Fruit fly (Drosophila melanogaster) whole organism, embryonic: ENCODE measurements around the gene dnc.

Experiments used
- Adf1 ChIP-seq: fragments of 200-800 bp; sonication (Bioruptor generic); IDR thresholded peaks from 2 replicates; pipeline ENCODE4 v1.3.6; 2022; ENCODE audit warnings: missing biosample characterization, missing genetic modification characterization
- CG12071 ChIP-seq: fragments of 200-800 bp; sonication (Bioruptor generic); optimal IDR thresholded peaks from 3 replicates; lab custom pipeline; 2018; ENCODE audit warnings: missing biosample characterization, mild to moderate bottlenecking, missing genetic modification characterization
- CG12104 ChIP-seq: fragments of 200-800 bp; sonication (Bioruptor generic); optimal IDR thresholded peaks from 3 replicates; lab custom pipeline; 2016; ENCODE audit warnings: missing biosample characterization, missing genetic modification characterization
- CG12769 ChIP-seq: fragments of 200-800 bp; sonication (Bioruptor generic); optimal IDR thresholded peaks from 2 replicates; lab custom pipeline; 2019; ENCODE audit warnings: missing biosample characterization, mild to moderate bottlenecking, missing genetic modification characterization, moderate library complexity
- CG13894 ChIP-seq: fragments of 200-800 bp; sonication (Bioruptor generic); optimal IDR thresholded peaks from 3 replicates; lab custom pipeline; 2018; ENCODE audit warnings: missing biosample characterization, mild to moderate bottlenecking, missing genetic modification characterization, moderate library complexity
- CG14710 ChIP-seq: fragments of 200-800 bp; sonication (Bioruptor generic); optimal IDR thresholded peaks from 3 replicates; lab custom pipeline; 2019; ENCODE audit warnings: missing biosample characterization, mild to moderate bottlenecking, missing genetic modification characterization, moderate library complexity
- CG15696 ChIP-seq: fragments of 200-800 bp; sonication (Bioruptor generic); optimal IDR thresholded peaks from 2 replicates; lab custom pipeline; 2019; ENCODE audit warnings: missing biosample characterization, mild to moderate bottlenecking, missing genetic modification characterization, moderate library complexity
- CG17361 ChIP-seq: fragments of 200-800 bp; sonication (Bioruptor generic); IDR thresholded peaks from 3 replicates; pipeline ENCODE4 v1.3.6; 2022; ENCODE audit warnings: missing biosample characterization, missing genetic modification characterization
- CG2116 ChIP-seq: fragments of 200-800 bp; sonication (Bioruptor generic); optimal IDR thresholded peaks from 3 replicates; lab custom pipeline; 2018; ENCODE audit warnings: missing biosample characterization, mild to moderate bottlenecking, missing genetic modification characterization
- CG2199 ChIP-seq: fragments of 200-800 bp; sonication (Bioruptor generic); IDR thresholded peaks from 3 replicates; pipeline ENCODE4 v1.3.6; 2022; ENCODE audit warnings: missing biosample characterization, missing genetic modification characterization
- CG31224 ChIP-seq: fragments of 200-800 bp; sonication (Bioruptor generic); IDR thresholded peaks from 2 replicates; pipeline ENCODE4 v1.3.6; 2022; ENCODE audit warnings: missing biosample characterization, missing genetic modification characterization
- CG31441 ChIP-seq: fragments of 200-800 bp; sonication (Bioruptor generic); IDR thresholded peaks from 2 replicates; pipeline ENCODE4 v1.3.6; 2022; ENCODE audit warnings: missing biosample characterization, missing genetic modification characterization
- CG32532 ChIP-seq: fragments of 200-800 bp; sonication (Bioruptor generic); IDR thresholded peaks from 2 replicates; pipeline ENCODE4 v1.3.6; 2022; ENCODE audit warnings: missing biosample characterization, missing genetic modification characterization
- CG4360 ChIP-seq: fragments of 200-800 bp; sonication (Bioruptor generic); IDR thresholded peaks from 2 replicates; pipeline ENCODE4 v1.3.6; 2022; ENCODE audit warnings: missing biosample characterization, missing genetic modification characterization
- CG4730 ChIP-seq: fragments of 200-800 bp; sonication (Bioruptor generic); IDR thresholded peaks from 2 replicates; pipeline ENCODE4 v1.3.6; 2022; ENCODE audit warnings: missing biosample characterization, missing genetic modification characterization
- CG4854 ChIP-seq: fragments of 200-800 bp; sonication (Bioruptor generic); optimal IDR thresholded peaks from 2 replicates; lab custom pipeline; 2016; ENCODE audit warnings: missing biosample characterization, missing genetic modification characterization, inconsistent platforms
- CG6254 ChIP-seq: fragments of 200-800 bp; sonication (Bioruptor generic); optimal IDR thresholded peaks from 3 replicates; lab custom pipeline; 2017; ENCODE audit warnings: mild to moderate bottlenecking, missing biosample characterization, missing genetic modification reagents, missing genetic modification characterization
- CG7271 ChIP-seq: fragments of 200-800 bp; sonication (Bioruptor generic); optimal IDR thresholded peaks from 2 replicates; lab custom pipeline; 2018; ENCODE audit warnings: missing biosample characterization, mild to moderate bottlenecking, missing genetic modification characterization, moderate library complexity
- CG7372 ChIP-seq: fragments of 200-800 bp; sonication (Bioruptor generic); IDR thresholded peaks from 2 replicates; pipeline ENCODE4 v1.3.6; 2022; ENCODE audit warnings: missing biosample characterization, missing genetic modification characterization
- CG7745 ChIP-seq: fragments of 200-800 bp; sonication (Bioruptor generic); optimal IDR thresholded peaks from 2 replicates; lab custom pipeline; 2018; ENCODE audit warnings: missing biosample characterization, mild to moderate bottlenecking, missing genetic modification characterization, moderate library complexity
- CG8388 ChIP-seq: fragments of 200-800 bp; sonication (Bioruptor generic); optimal IDR thresholded peaks from 2 replicates; lab custom pipeline; 2019; ENCODE audit warnings: missing biosample characterization, mild to moderate bottlenecking, missing genetic modification characterization, moderate library complexity
- CG8478 ChIP-seq: fragments of >200 bp; optimal IDR thresholded peaks from 2 replicates; lab custom pipeline; 2018
- CG8765 ChIP-seq: fragments of 200-800 bp; sonication (Bioruptor generic); IDR thresholded peaks from 2 replicates; pipeline ENCODE4 v1.3.6; 2022; ENCODE audit warnings: missing biosample characterization, missing genetic modification characterization
- CG9797 ChIP-seq: fragments of 200-800 bp; sonication (Bioruptor generic); optimal IDR thresholded peaks from 3 replicates; lab custom pipeline; 2018; ENCODE audit warnings: missing biosample characterization, mild to moderate bottlenecking, missing genetic modification characterization
- CG9876 ChIP-seq: fragments of 200-800 bp; sonication (Bioruptor generic); optimal IDR thresholded peaks from 2 replicates; lab custom pipeline; 2016; ENCODE audit warnings: missing biosample characterization, missing genetic modification characterization
- Fer1 ChIP-seq: fragments of 200-800 bp; sonication (Bioruptor generic); optimal IDR thresholded peaks from 2 replicates; lab custom pipeline; 2017; ENCODE audit warnings: missing biosample characterization, mild to moderate bottlenecking, missing genetic modification characterization
- HLH3B ChIP-seq: fragments of 200-800 bp; sonication (Bioruptor generic); IDR thresholded peaks from 2 replicates; pipeline ENCODE4 v1.3.6; 2022; ENCODE audit warnings: missing biosample characterization, missing genetic modification characterization
- HmgD ChIP-seq: fragments of 200-800 bp; sonication (Bioruptor generic); optimal IDR thresholded peaks from 3 replicates; lab custom pipeline; 2016; ENCODE audit warnings: missing biosample characterization, missing genetic modification characterization
- Kr ChIP-seq: fragments of 200-800 bp; sonication (Bioruptor generic); optimal IDR thresholded peaks from 2 replicates; lab custom pipeline; 2017; ENCODE audit warnings: missing biosample characterization, mild to moderate bottlenecking, missing genetic modification characterization
- Oli ChIP-seq: fragments of 200-800 bp; sonication (Bioruptor generic); optimal IDR thresholded peaks from 2 replicates; lab custom pipeline; 2018; ENCODE audit warnings: missing biosample characterization, mild to moderate bottlenecking, missing genetic modification characterization, moderate library complexity
- Opbp ChIP-seq: fragments of 200-800 bp; sonication (Bioruptor generic); IDR thresholded peaks from 3 replicates; pipeline ENCODE4 v1.3.6; 2022; ENCODE audit warnings: missing biosample characterization, missing genetic modification characterization; ENCODE audit not compliant: partially characterized antibody
- Ptx1 ChIP-seq: fragments of 200-800 bp; sonication (Bioruptor generic); IDR thresholded peaks from 2 replicates; pipeline ENCODE4 v1.3.6; 2022; ENCODE audit warnings: missing biosample characterization, missing genetic modification characterization
- Sry-β ChIP-seq: fragments of 200-800 bp; sonication (Bioruptor generic); optimal IDR thresholded peaks from 2 replicates; lab custom pipeline; 2018; ENCODE audit warnings: missing biosample characterization, mild to moderate bottlenecking, missing genetic modification characterization, moderate library complexity
- Xbp1 ChIP-seq: fragments of 200-800 bp; sonication (Bioruptor generic); optimal IDR thresholded peaks from 3 replicates; lab custom pipeline; 2016; ENCODE audit warnings: missing biosample characterization, mild to moderate bottlenecking, missing genetic modification characterization
- YL-1 ChIP-seq: fragments of 200-800 bp; sonication (Bioruptor generic); optimal IDR thresholded peaks from 3 replicates; lab custom pipeline; 2017; ENCODE audit warnings: missing biosample characterization, mild to moderate bottlenecking, missing genetic modification characterization
- al ChIP-seq: fragments of 200-800 bp; sonication (Bioruptor generic); IDR thresholded peaks from 2 replicates; pipeline ENCODE4 v1.3.6; 2022; ENCODE audit warnings: missing biosample characterization, missing genetic modification characterization
- cas ChIP-seq: fragments of 200-800 bp; sonication (Bioruptor generic); IDR thresholded peaks from 2 replicates; pipeline ENCODE4 v1.3.6; 2022; ENCODE audit warnings: missing biosample characterization, missing genetic modification characterization
- cato ChIP-seq: fragments of 200-800 bp; sonication (Bioruptor generic); optimal IDR thresholded peaks from 2 replicates; lab custom pipeline; 2016; ENCODE audit warnings: missing biosample characterization, missing genetic modification characterization, borderline replicate concordance
- cg ChIP-seq: fragments of 200-800 bp; sonication (Bioruptor generic); optimal IDR thresholded peaks from 3 replicates; lab custom pipeline; 2019; ENCODE audit warnings: missing biosample characterization, mild to moderate bottlenecking, missing genetic modification characterization, moderate library complexity
- danr ChIP-seq: fragments of 200-800 bp; sonication (Bioruptor generic); IDR thresholded peaks from 2 replicates; pipeline ENCODE4 v1.3.6; 2022; ENCODE audit warnings: missing biosample characterization, missing genetic modification characterization
- hb ChIP-seq: fragments of 200-800 bp; sonication (Bioruptor generic); IDR thresholded peaks from 3 replicates; pipeline ENCODE4 v1.3.6; 2022; ENCODE audit warnings: missing biosample characterization, missing genetic modification characterization; ENCODE audit not compliant: partially characterized antibody
- hth ChIP-seq: fragments of >200 bp; optimal IDR thresholded peaks from 2 replicates; lab custom pipeline; 2017; ENCODE audit warnings: inconsistent platforms
- ken ChIP-seq: fragments of 200-800 bp; sonication (Bioruptor generic); IDR thresholded peaks from 3 replicates; pipeline ENCODE4 v1.3.6; 2022; ENCODE audit warnings: missing biosample characterization, missing genetic modification characterization
- mam ChIP-seq: fragments of 200-800 bp; sonication (Bioruptor generic); optimal IDR thresholded peaks from 3 replicates; lab custom pipeline; 2016; ENCODE audit warnings: missing biosample characterization, missing genetic modification characterization
- mld ChIP-seq: fragments of 200-800 bp; sonication (Bioruptor generic); IDR thresholded peaks from 3 replicates; pipeline ENCODE4 v1.3.6; 2022; ENCODE audit warnings: missing biosample characterization, missing genetic modification characterization; ENCODE audit not compliant: partially characterized antibody
- prd ChIP-seq, 3 experiments: fragments of >200 bp in 2 of 3; fragments of 200-800 bp in 1 of 3; sonication (Bioruptor generic) in 1 of 3; optimal IDR thresholded peaks in 2 of 3; IDR thresholded peaks in 1 of 3; 2 replicates in 2 of 3; 3 replicates in 1 of 3; pipeline versions ENCODE4 v1.3.6 to Lab custom; 2017 to 2022; ENCODE audit warnings: missing biosample characterization in 1 of 3, missing genetic modification characterization in 1 of 3
- slou ChIP-seq: fragments of 200-800 bp; sonication (Bioruptor generic); optimal IDR thresholded peaks from 3 replicates; lab custom pipeline; 2016; ENCODE audit warnings: missing biosample characterization, missing genetic modification characterization
- tna ChIP-seq: fragments of 200-800 bp; sonication (Bioruptor generic); IDR thresholded peaks from 2 replicates; pipeline ENCODE4 v1.3.6; 2022; ENCODE audit warnings: missing biosample characterization, missing genetic modification characterization; ENCODE audit not compliant: partially characterized antibody
- z ChIP-seq: fragments of 200-800 bp; sonication (Bioruptor generic); IDR thresholded peaks from 3 replicates; pipeline ENCODE4 v1.3.6; 2022; ENCODE audit warnings: missing biosample characterization, missing genetic modification characterization
- zen2 ChIP-seq: fragments of 200-800 bp; sonication (Bioruptor generic); IDR thresholded peaks from 3 replicates; pipeline ENCODE4 v1.3.6; 2022; ENCODE audit warnings: missing biosample characterization, missing genetic modification characterization; ENCODE audit not compliant: partially characterized antibody
- zfh2 ChIP-seq: fragments of 200-800 bp; sonication (Bioruptor generic); optimal IDR thresholded peaks from 2 replicates; lab custom pipeline; 2016; ENCODE audit warnings: missing biosample characterization, missing genetic modification characterization

The dnc gene

dm6 chrX:3188419-3188818, 12.2 kb downstream of the dnc start (continued):
- peak; percentile 62 for TF ChIP-seq CG15696 (tag; lab: Kevin White, UChicago)
- TF ChIP-seq cas (GFP tag; lab: Robert Waterston, UW) = no peak
- TF ChIP-seq CG8388 (GFP tag; lab: Kevin White, UChicago) = no peak
- TF ChIP-seq CG4360 (GFP tag; lab: Robert Waterston, UW) = peak; percentile 41; the same call in 1 of the 2 replicates
- TF ChIP-seq danr = no peak
- peak; percentile 15 for TF ChIP-seq CG12104
- TF ChIP-seq CG31441 (GFP tag; lab: Robert Waterston, UW) = peak; percentile 32; the same call in 1 of the 2 replicates
- TF ChIP-seq CG8765 (GFP tag; lab: Robert Waterston, UW) = no peak
- TF ChIP-seq zen2 (GFP tag; lab: Robert Waterston, UW) = no peak
- TF ChIP-seq cato (GFP tag; lab: Kevin White, UChicago) = no peak
- TF ChIP-seq zfh2 (GFP tag; lab: Kevin White, UChicago) = no peak
- no peak; the same call in 1 of the 2 replicates for TF ChIP-seq HLH3B (GFP tag; lab: Robert Waterston, UW)
- TF ChIP-seq CG4854 (GFP tag; lab: Kevin White, UChicago) = peak; percentile 28
- TF ChIP-seq CG6254 = peak; percentile 14
- peak; percentile 7 for TF ChIP-seq Sry-β (GFP tag; lab: Kevin White, UChicago)
- TF ChIP-seq Opbp = no peak
- no peak for TF ChIP-seq CG7271
- no peak for TF ChIP-seq tna (GFP tag; lab: Robert Waterston, UW)
- TF ChIP-seq CG12769 (tag; lab: Kevin White, UChicago) = peak; percentile 47
- no peak for TF ChIP-seq mam (GFP tag; lab: Kevin White, UChicago)
- no peak for TF ChIP-seq Xbp1 (GFP tag; lab: Kevin White, UChicago)
- TF ChIP-seq prd (optimal IDR thresholded peaks at IDR 0.05; lab: Kevin White, UChicago) = no peak
- TF ChIP-seq prd (GFP tag; IDR thresholded peaks at IDR 0.05; lab: Robert Waterston, UW) = no peak
- no peak for TF ChIP-seq CG2199 (GFP tag; lab: Robert Waterston, UW)
- no peak for TF ChIP-seq CG17361 (GFP tag; lab: Robert Waterston, UW)
- no peak for TF ChIP-seq al (GFP tag; lab: Robert Waterston, UW)
- TF ChIP-seq CG7372 (GFP tag; lab: Robert Waterston, UW) = no peak
- TF ChIP-seq CG14710 (tag; lab: Kevin White, UChicago) = peak; percentile 32
- no peak for TF ChIP-seq CG4730
- no peak for TF ChIP-seq CG9876 (GFP tag; lab: Kevin White, UChicago)
- no peak for TF ChIP-seq HmgD
- no peak for TF ChIP-seq CG31224
- TF ChIP-seq hb = no peak
- peak; percentile 49 for TF ChIP-seq Fer1 (GFP tag; lab: Kevin White, UChicago)
- TF ChIP-seq CG8478 (lab: Kevin White, UChicago) = no peak
- TF ChIP-seq CG32532 = no peak; the same call in 1 of the 2 replicates
- no peak for TF ChIP-seq z (GFP tag; lab: Robert Waterston, UW)
- TF ChIP-seq Oli (tag; lab: Kevin White, UChicago) = peak; percentile 2
- TF ChIP-seq CG7745 (tag; lab: Kevin White, UChicago) = no peak
- TF ChIP-seq ken (GFP tag; lab: Robert Waterston, UW) = no peak
- no peak for TF ChIP-seq hth (lab: Kevin White, UChicago)
- TF ChIP-seq CG2116 (GFP tag; lab: Kevin White, UChicago) = no peak
- no peak for TF ChIP-seq CG9797 (GFP tag; lab: Kevin White, UChicago)
- TF ChIP-seq Ptx1 = no peak
- TF ChIP-seq slou (GFP tag; lab: Kevin White, UChicago) = peak; percentile 17
- no peak for TF ChIP-seq mld (GFP tag; lab: Robert Waterston, UW)
- no peak for TF ChIP-seq YL-1 (GFP tag; lab: Kevin White, UChicago)
- peak; percentile 63 for TF ChIP-seq CG12071 (GFP tag; lab: Kevin White, UChicago)
- TF ChIP-seq cg = no peak
- no peak for TF ChIP-seq CG13894
- TF ChIP-seq Adf1 = no peak
- TF ChIP-seq Kr = no peak
